Worm (Caenorhabditis elegans) whole organism, L1 larva: ENCODE results near the gene Y41C4A.18.
"Not testable (repeated sequence)": the region's sequence is repeated elsewhere in the genome, so short reads cannot be mapped to it uniquely, and the experiment has no call there.

ENCODE experiments used
- aha-1 ChIP-seq: fragments of 150-350 bp; optimal IDR thresholded peaks from 2 replicates; lab custom pipeline; 2014; ENCODE audit warnings: missing biosample characterization, missing genetic modification characterization
- blmp-1 ChIP-seq: fragments of 150-350 bp; optimal IDR thresholded peaks from 2 replicates; lab custom pipeline; 2014; ENCODE audit warnings: missing biosample characterization, missing genetic modification characterization
- ceh-82 ChIP-seq, 3 experiments: fragments of 150-350 bp in 1 of 3; sonication (generic microtip) in 2 of 3; optimal IDR thresholded peaks; 2 replicates each; lab custom pipeline; 2014 to 2017; ENCODE audit warnings: missing biosample characterization in 3 of 3, missing genetic modification characterization in 3 of 3
- elt-2 ChIP-seq: sonication (generic microtip); optimal IDR thresholded peaks from 2 replicates; lab custom pipeline; 2016; ENCODE audit warnings: missing genetic modification characterization, mild to moderate bottlenecking, inconsistent platforms, missing compliant biosample characterization, missing genetic modification reagents
- fkh-10 ChIP-seq: sonication (generic microtip); optimal IDR thresholded peaks from 2 replicates; lab custom pipeline; 2017; ENCODE audit warnings: missing biosample characterization, missing genetic modification reagents, missing genetic modification characterization
- lin-13 ChIP-seq: fragments of 150-350 bp; optimal IDR thresholded peaks from 2 replicates; lab custom pipeline; 2014; ENCODE audit warnings: missing biosample characterization, missing genetic modification reagents, missing genetic modification characterization
- nhr-237 ChIP-seq: fragments of 150-350 bp; optimal IDR thresholded peaks from 2 replicates; lab custom pipeline; 2014; ENCODE audit warnings: missing biosample characterization, missing genetic modification characterization
- pqm-1 ChIP-seq: sonication (generic microtip); optimal IDR thresholded peaks from 3 replicates; lab custom pipeline; 2017; ENCODE audit warnings: missing biosample characterization, missing genetic modification characterization
- snpc-4 ChIP-seq: fragments of 150-350 bp; optimal IDR thresholded peaks from 2 replicates; lab custom pipeline; 2014; ENCODE audit warnings: missing biosample characterization, missing genetic modification characterization
- sptf-1 ChIP-seq: fragments of 150-350 bp; optimal IDR thresholded peaks from 2 replicates; lab custom pipeline; 2014; ENCODE audit warnings: missing biosample characterization, missing genetic modification characterization
- ztf-4 ChIP-seq: fragments of 150-350 bp; optimal IDR thresholded peaks from 2 replicates; lab custom pipeline; 2014; ENCODE audit warnings: missing biosample characterization, missing genetic modification characterization

- TF ChIP-seq nhr-237 (tag; lab: Kevin White, UChicago); sptf-1 (tag; lab: Kevin White, UChicago); lin-13 (GFP tag; lab: Kevin White, UChicago); ztf-4 (tag; lab: Kevin White, UChicago); ceh-82 (tag; optimal IDR thresholded peaks at IDR 0.05; lab: Kevin White, UChicago); pqm-1 (tag; lab: Kevin White, UChicago); aha-1 (tag; lab: Kevin White, UChicago); blmp-1; fkh-10 (GFP tag; lab: Kevin White, UChicago); snpc-4 (tag; lab: Kevin White, UChicago); elt-2 (tag; lab: Kevin White, UChicago): not testable (repeated sequence)
These were observed 43.2 kb downstream of the Y41C4A.18 start, which contains the start of gene gbf-1 for ce11 chrIII:11773581-11773980.
